Worm (Caenorhabditis elegans) whole organism, L2 larva: ENCODE data around the gene C01G10.18.

Experiments used
- C34F6.9 ChIP-seq: fragments of 150-350 bp; optimal IDR thresholded peaks from 2 replicates; lab custom pipeline; 2014; ENCODE audit warnings: missing biosample characterization, missing genetic modification characterization
- F13H6.1 ChIP-seq: sonication (generic microtip); optimal IDR thresholded peaks from 2 replicates; lab custom pipeline; 2016; ENCODE audit warnings: missing genetic modification characterization, missing compliant biosample characterization
- R02D3.7 ChIP-seq: fragments of 150-350 bp; optimal IDR thresholded peaks from 2 replicates; lab custom pipeline; 2014; ENCODE audit warnings: missing biosample characterization, missing genetic modification characterization
- Y55F3AM.14 ChIP-seq: fragments of 200-800 bp; sonication (Bioruptor generic); optimal IDR thresholded peaks from 2 replicates; lab custom pipeline; 2018; ENCODE audit warnings: mild to moderate bottlenecking, missing genetic modification characterization, missing compliant biosample characterization
- ZK546.5 ChIP-seq: sonication (generic microtip); optimal IDR thresholded peaks from 2 replicates; lab custom pipeline; 2017; ENCODE audit warnings: missing biosample characterization, missing genetic modification characterization
- alr-1 ChIP-seq: fragments of 150-350 bp; optimal IDR thresholded peaks from 2 replicates; lab custom pipeline; 2014; ENCODE audit warnings: missing biosample characterization, missing genetic modification characterization
- ama-1 ChIP-seq: fragments of 150-350 bp; optimal IDR thresholded peaks from 2 replicates; lab custom pipeline; 2018; ENCODE audit warnings: inconsistent platforms
- blmp-1 ChIP-seq: sonication (generic microtip); optimal IDR thresholded peaks from 2 replicates; lab custom pipeline; 2017; ENCODE audit warnings: missing genetic modification characterization, mild to moderate bottlenecking, missing compliant biosample characterization, antibody characterized with exemption, moderate library complexity; ENCODE audit not compliant: insufficient read depth
- ceh-16 ChIP-seq: fragments of 150-350 bp; optimal IDR thresholded peaks from 2 replicates; lab custom pipeline; 2014; ENCODE audit warnings: missing biosample characterization, missing genetic modification characterization
- ceh-82 ChIP-seq: fragments of 150-350 bp; optimal IDR thresholded peaks from 2 replicates; lab custom pipeline; 2014; ENCODE audit warnings: missing biosample characterization, missing genetic modification characterization
- crh-2 ChIP-seq: sonication (generic microtip); optimal IDR thresholded peaks from 2 replicates; lab custom pipeline; 2017; ENCODE audit warnings: missing biosample characterization, missing genetic modification characterization
- dmd-4 ChIP-seq: sonication (generic microtip); optimal IDR thresholded peaks from 2 replicates; lab custom pipeline; 2017; ENCODE audit warnings: missing biosample characterization, missing genetic modification characterization
- egl-27 ChIP-seq: sonication (generic microtip); optimal IDR thresholded peaks from 3 replicates; lab custom pipeline; 2017; ENCODE audit warnings: missing biosample characterization, missing genetic modification reagents, missing genetic modification characterization
- elt-1 ChIP-seq: fragments of 150-350 bp; optimal IDR thresholded peaks from 2 replicates; lab custom pipeline; 2014; ENCODE audit warnings: missing biosample characterization, missing genetic modification characterization
- fos-1 ChIP-seq: fragments of 150-350 bp; optimal IDR thresholded peaks from 2 replicates; lab custom pipeline; 2014; ENCODE audit warnings: missing biosample characterization, missing genetic modification characterization
- lin-11 ChIP-seq: fragments of 150-350 bp; sonication (generic microtip); optimal IDR thresholded peaks from 2 replicates; lab custom pipeline; 2014; ENCODE audit warnings: missing biosample characterization, missing genetic modification characterization, inconsistent platforms, mixed read lengths
- lin-13 ChIP-seq: fragments of 150-350 bp; optimal IDR thresholded peaks from 2 replicates; lab custom pipeline; 2014; ENCODE audit warnings: missing biosample characterization, missing genetic modification reagents, missing genetic modification characterization
- lin-39 ChIP-seq: fragments of 150-350 bp; optimal IDR thresholded peaks from 2 replicates; lab custom pipeline; 2014; ENCODE audit warnings: missing biosample characterization, missing genetic modification reagents, missing genetic modification characterization
- mab-5 ChIP-seq: fragments of 150-350 bp; optimal IDR thresholded peaks from 2 replicates; lab custom pipeline; 2014; ENCODE audit warnings: missing biosample characterization, missing genetic modification characterization
- mdl-1 ChIP-seq, 2 experiments: fragments of 150-350 bp in 1 of 2; sonication (generic microtip) in 1 of 2; optimal IDR thresholded peaks; 2 replicates each; lab custom pipeline; 2017; ENCODE audit warnings: missing biosample characterization in 2 of 2, missing genetic modification characterization in 2 of 2
- nhr-10 ChIP-seq: sonication (generic microtip); optimal IDR thresholded peaks from 2 replicates; lab custom pipeline; 2017; ENCODE audit warnings: missing biosample characterization, missing genetic modification characterization
- nhr-11 ChIP-seq: fragments of 150-350 bp; optimal IDR thresholded peaks from 2 replicates; lab custom pipeline; 2014; ENCODE audit warnings: missing biosample characterization, missing genetic modification characterization
- nhr-12 ChIP-seq: fragments of 150-350 bp; optimal IDR thresholded peaks from 2 replicates; lab custom pipeline; 2014; ENCODE audit warnings: missing biosample characterization, missing genetic modification characterization
- nhr-129 ChIP-seq: fragments of 150-350 bp; optimal IDR thresholded peaks from 2 replicates; lab custom pipeline; 2014; ENCODE audit warnings: missing biosample characterization, missing genetic modification characterization
- nhr-21 ChIP-seq: fragments of 150-350 bp; optimal IDR thresholded peaks from 2 replicates; lab custom pipeline; 2014; ENCODE audit warnings: missing biosample characterization, missing genetic modification characterization
- nhr-23 ChIP-seq: fragments of 150-350 bp; optimal IDR thresholded peaks from 2 replicates; lab custom pipeline; 2014; ENCODE audit warnings: missing biosample characterization, missing genetic modification reagents, missing genetic modification characterization
- nhr-237 ChIP-seq: fragments of 150-350 bp; optimal IDR thresholded peaks from 2 replicates; lab custom pipeline; 2014; ENCODE audit warnings: missing biosample characterization, missing genetic modification characterization
- nhr-25 ChIP-seq: fragments of 150-350 bp; sonication (generic microtip); optimal IDR thresholded peaks from 3 replicates; lab custom pipeline; 2014; ENCODE audit warnings: missing biosample characterization, missing genetic modification characterization
- nhr-6 ChIP-seq: fragments of 150-350 bp; optimal IDR thresholded peaks from 2 replicates; lab custom pipeline; 2014; ENCODE audit warnings: missing biosample characterization, missing genetic modification characterization
- nhr-77 ChIP-seq: fragments of 150-350 bp; optimal IDR thresholded peaks from 2 replicates; lab custom pipeline; 2014; ENCODE audit warnings: missing biosample characterization, missing genetic modification characterization
- peb-1 ChIP-seq: fragments of 150-350 bp; optimal IDR thresholded peaks from 2 replicates; lab custom pipeline; 2014; ENCODE audit warnings: missing biosample characterization, missing genetic modification characterization
- sem-4 ChIP-seq: fragments of 150-350 bp; optimal IDR thresholded peaks from 2 replicates; lab custom pipeline; 2014; ENCODE audit warnings: missing biosample characterization, missing genetic modification reagents, missing genetic modification characterization
- sma-3 ChIP-seq: sonication (generic microtip); optimal IDR thresholded peaks from 2 replicates; lab custom pipeline; 2016; ENCODE audit warnings: missing genetic modification reagents, missing genetic modification characterization, missing compliant biosample characterization
- sma-9 ChIP-seq, 2 experiments: fragments of 150-350 bp in 1 of 2; sonication (generic microtip) in 1 of 2; optimal IDR thresholded peaks; 2 replicates each; lab custom pipeline; 2014 to 2016; ENCODE audit warnings: missing genetic modification characterization in 2 of 2, mild to moderate bottlenecking in 1 of 2, missing biosample characterization in 1 of 2, missing compliant biosample characterization in 1 of 2, missing genetic modification reagents in 1 of 2, moderate library complexity in 1 of 2
- snpc-4 ChIP-seq: fragments of 150-350 bp; optimal IDR thresholded peaks from 2 replicates; lab custom pipeline; 2014; ENCODE audit warnings: missing biosample characterization, missing genetic modification characterization
- unc-39 ChIP-seq: fragments of 150-350 bp; optimal IDR thresholded peaks from 2 replicates; lab custom pipeline; 2014; ENCODE audit warnings: missing biosample characterization, missing genetic modification characterization
- unc-55 ChIP-seq: fragments of 150-350 bp; sonication (generic microtip); optimal IDR thresholded peaks from 3 replicates; lab custom pipeline; 2014; ENCODE audit warnings: missing biosample characterization, missing genetic modification reagents, missing genetic modification characterization
- unc-62 ChIP-seq: fragments of 150-350 bp; optimal IDR thresholded peaks from 2 replicates; lab custom pipeline; 2014; ENCODE audit warnings: missing biosample characterization, missing genetic modification reagents, missing genetic modification characterization
- zag-1 ChIP-seq: fragments of 150-350 bp; optimal IDR thresholded peaks from 2 replicates; lab custom pipeline; 2014; ENCODE audit warnings: missing biosample characterization, missing genetic modification characterization
- ztf-1 ChIP-seq: fragments of 200-800 bp; sonication (Bioruptor generic); conservative IDR thresholded peaks from 2 replicates; pipeline ENCODE4 v1.3.6; 2022; ENCODE audit warnings: missing genetic modification characterization, missing compliant biosample characterization
- ztf-11 ChIP-seq: sonication (generic microtip); optimal IDR thresholded peaks from 2 replicates; lab custom pipeline; 2017; ENCODE audit warnings: missing biosample characterization, missing genetic modification characterization
- ztf-4 ChIP-seq: fragments of 150-350 bp; optimal IDR thresholded peaks from 2 replicates; lab custom pipeline; 2014; ENCODE audit warnings: missing biosample characterization, missing genetic modification characterization

C01G10.18 gene

DNA sequence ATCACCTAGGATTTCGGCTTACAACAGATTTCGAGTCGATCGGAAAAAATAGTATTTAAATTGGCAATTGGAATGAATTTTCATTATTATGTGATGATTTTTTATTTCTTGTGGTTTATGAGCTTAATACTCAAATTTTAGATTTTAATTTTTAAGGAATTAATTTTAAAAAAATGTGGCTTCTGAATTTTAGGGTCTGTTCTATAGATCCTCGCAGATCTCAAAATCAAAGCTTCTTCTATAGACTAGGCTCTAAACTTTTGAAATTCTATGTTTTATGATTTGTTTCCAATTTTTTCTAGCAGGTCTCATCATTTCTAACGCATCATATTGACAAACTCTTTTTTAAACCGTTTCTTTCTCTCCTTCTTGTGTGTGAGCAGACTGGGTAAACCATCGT lies 4.2 kb upstream of the C01G10.18 start, which contains the start of gene txt-12:
Gene txt-12 (plus strand): TSS at position 301 of the 400 bp plus-strand sequence.
- TF ChIP-seq unc-39 (no peak), zag-1 (tag; lab: Kevin White, UChicago) (no peak), unc-55 (GFP tag; lab: Kevin White, UChicago) (no peak), blmp-1 (tag; lab: Kevin White, UChicago) (no peak), ztf-4 (no peak), nhr-23 (tag; lab: Kevin White, UChicago) (no peak), ZK546.5 (no peak)

DNA sequence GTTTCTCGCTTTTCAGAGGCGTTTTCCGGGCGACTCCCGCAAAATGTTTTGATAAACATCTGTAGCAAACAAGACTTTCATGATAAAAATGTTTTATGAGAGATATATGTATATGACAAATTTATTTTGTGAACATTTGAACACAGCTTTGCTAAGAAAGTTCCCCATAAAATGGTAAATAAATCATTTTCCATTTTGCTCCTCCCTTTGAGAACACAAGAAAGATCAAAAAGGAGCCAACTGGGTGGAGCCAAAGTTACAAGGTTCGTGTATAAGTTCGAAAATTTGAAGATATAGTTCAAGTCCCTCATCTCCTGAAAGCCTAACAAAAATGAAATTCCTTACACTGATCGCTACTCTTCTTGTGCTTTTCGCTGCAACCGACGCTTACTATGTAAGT lies 1.9 kb upstream of the C01G10.18 start, which contains the start of gene C01G10.17:
Gene C01G10.17 (plus strand): TSS at position 301 of the 400 bp plus-strand sequence.
- TF ChIP-seq sma-9 (GFP tag; optimal IDR thresholded peaks at IDR 0.05; lab: Kevin White, UChicago): no peak
- no peak for TF ChIP-seq sma-9 (tag; optimal IDR thresholded peaks at IDR 0.05; lab: Kevin White, UChicago)
- TF ChIP-seq zag-1 (tag; lab: Kevin White, UChicago): no peak
- TF ChIP-seq peb-1 (tag; lab: Kevin White, UChicago): no peak
- no peak for TF ChIP-seq ama-1 (lab: Kevin White, UChicago)
- no peak for TF ChIP-seq ztf-11 (tag; lab: Kevin White, UChicago)
- TF ChIP-seq ceh-82 (tag; lab: Kevin White, UChicago): no peak
- TF ChIP-seq nhr-12: no peak

DNA sequence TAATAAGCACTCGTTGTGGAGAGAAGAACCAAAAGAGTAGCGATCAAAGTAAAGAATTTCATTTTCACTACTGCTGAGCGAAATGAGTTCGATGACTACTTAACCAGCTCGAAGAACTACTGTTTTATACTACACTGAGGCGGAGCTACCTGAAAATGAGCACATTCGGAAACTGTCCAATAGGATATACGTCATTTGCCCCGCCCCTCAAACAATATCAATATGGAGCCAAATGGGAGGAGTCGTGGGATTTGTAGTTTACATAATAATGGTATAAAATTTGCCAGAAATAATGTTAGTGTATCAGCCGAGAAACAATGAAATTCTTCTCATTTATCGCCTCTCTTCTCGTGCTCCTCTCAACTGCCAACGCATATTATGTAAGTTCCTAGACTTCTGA lies 925 bp upstream of the C01G10.18 start, which contains the start of the genes C01G10.5 and C01G10.4:
Gene C01G10.5 (minus strand): TSS at position 101 of the 400 bp plus-strand sequence.
Gene C01G10.4 (plus strand): TSS at position 303 of the 400 bp plus-strand sequence.
- no peak for TF ChIP-seq lin-39 (tag; lab: Kevin White, UChicago)
- no peak for TF ChIP-seq ztf-1

DNA sequence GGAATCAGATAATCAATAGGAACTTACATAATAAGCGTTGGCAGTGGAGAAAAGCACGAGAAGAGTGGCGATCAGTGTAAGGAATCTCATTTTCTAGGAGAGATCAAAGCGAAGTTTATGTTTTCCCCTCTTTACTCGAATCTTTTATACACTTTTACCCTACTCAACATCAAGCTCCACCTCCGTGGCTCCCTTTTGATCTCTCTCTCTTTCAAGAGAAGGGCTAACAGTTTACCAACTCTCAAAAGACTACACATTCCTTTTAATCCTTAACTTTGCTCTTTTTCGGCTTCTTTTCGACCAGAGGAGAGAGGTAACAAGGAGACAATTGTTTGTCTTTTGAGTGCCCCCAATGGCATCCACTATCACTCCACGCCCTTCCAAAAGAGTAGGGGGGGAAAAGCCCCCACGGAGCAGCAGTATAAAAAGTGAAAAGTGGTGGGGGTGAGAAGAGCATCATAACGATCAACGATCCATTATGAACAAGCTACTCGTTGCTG lies 1.3 kb downstream of the C01G10.18 start, which contains the start of the genes C01G10.15 and C01G10.6:
Gene C01G10.15 (minus strand): TSS at position 101 of the 500 bp plus-strand sequence.
Gene C01G10.6 (plus strand): TSS at position 450 of the 500 bp plus-strand sequence.
- TF ChIP-seq dmd-4 (no peak), sma-9 (GFP tag; optimal IDR thresholded peaks at IDR 0.05; lab: Kevin White, UChicago) (peak; percentile 0), sma-9 (tag; optimal IDR thresholded peaks at IDR 0.05; lab: Kevin White, UChicago) (no peak)
- TF ChIP-seq, all 48 proteins: peak for 1

DNA sequence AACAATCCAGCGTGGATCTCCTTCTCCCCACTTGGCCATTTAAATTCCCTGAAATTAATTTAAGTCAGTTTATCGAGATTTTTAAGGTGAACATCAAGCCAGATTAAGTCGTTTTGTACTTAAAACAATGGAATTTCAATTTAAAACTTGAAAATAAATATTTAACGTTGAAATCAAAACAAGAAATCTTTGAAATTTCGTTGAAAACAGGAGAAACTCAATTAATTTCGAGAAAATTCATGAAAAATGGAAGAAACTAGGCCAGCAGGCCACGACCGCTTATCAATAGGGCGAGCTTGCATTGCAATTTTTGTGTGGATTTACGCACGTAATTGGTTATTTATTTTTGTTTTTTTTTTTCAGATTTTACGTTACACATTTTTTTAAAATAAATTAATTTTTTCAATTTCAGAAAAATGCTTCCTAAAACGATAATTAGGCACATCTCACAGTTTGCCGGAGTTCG lies 3.1 kb downstream of the C01G10.18 start, which contains the start of the genes ahsa-1 and C01G10.7:
Gene ahsa-1 (minus strand): TSS at position 51 of the 466 bp plus-strand sequence.
Gene C01G10.7 (plus strand): TSS at position 413 of the 466 bp plus-strand sequence.
- TF ChIP-seq peb-1 (tag; lab: Kevin White, UChicago): no peak
- TF ChIP-seq nhr-237: peak; percentile 23
- TF ChIP-seq C34F6.9 (tag; lab: Kevin White, UChicago): peak; percentile 98
- TF ChIP-seq snpc-4: peak; percentile 81
- no peak for TF ChIP-seq nhr-25 (tag; lab: Kevin White, UChicago)
- no peak for TF ChIP-seq ztf-1
- TF ChIP-seq nhr-21 (tag; lab: Kevin White, UChicago): no peak
- no peak for TF ChIP-seq nhr-10
- peak; percentile 78 for TF ChIP-seq nhr-129 (tag; lab: Kevin White, UChicago)
- peak; percentile 47 for TF ChIP-seq lin-11 (tag; lab: Kevin White, UChicago)
- TF ChIP-seq alr-1 (tag; lab: Kevin White, UChicago): no peak
- no peak for TF ChIP-seq lin-39 (tag; lab: Kevin White, UChicago)
- TF ChIP-seq elt-1 (tag; lab: Kevin White, UChicago): no peak
- peak; percentile 42 for TF ChIP-seq ZK546.5
- TF ChIP-seq crh-2: peak; percentile 94
- TF ChIP-seq mab-5 (tag; lab: Kevin White, UChicago): peak; percentile 80
- TF ChIP-seq ceh-16 (tag; lab: Kevin White, UChicago): peak; percentile 36
- TF ChIP-seq unc-62 (GFP tag; lab: Kevin White, UChicago): no peak
- TF ChIP-seq mdl-1 (tag; optimal IDR thresholded peaks at IDR 0.05; lab: Kevin White, UChicago): peak in 1 of 2 experiments; percentile 6
- TF ChIP-seq sem-4: peak; percentile 76
- TF ChIP-seq ztf-4: peak; percentile 79
- peak; percentile 98 for TF ChIP-seq unc-55 (GFP tag; lab: Kevin White, UChicago)
- peak; percentile 95 for TF ChIP-seq sma-3 (GFP tag; lab: Kevin White, UChicago)
- TF ChIP-seq lin-13 (GFP tag; lab: Kevin White, UChicago): peak; percentile 86
- no peak for TF ChIP-seq Y55F3AM.14
- TF ChIP-seq nhr-11: no peak
- no peak for TF ChIP-seq ztf-11 (tag; lab: Kevin White, UChicago)
- TF ChIP-seq nhr-77: peak; percentile 78
- no peak for TF ChIP-seq dmd-4
- peak; percentile 52 for TF ChIP-seq egl-27
- TF ChIP-seq fos-1: peak; percentile 80
- TF ChIP-seq F13H6.1: peak; percentile 86
- no peak for TF ChIP-seq ama-1 (lab: Kevin White, UChicago)
- peak; percentile 15 for TF ChIP-seq ceh-82 (tag; lab: Kevin White, UChicago)
- TF ChIP-seq unc-39: no peak
- peak; percentile 88 for TF ChIP-seq R02D3.7 (tag; lab: Kevin White, UChicago)
- peak; percentile 30 for TF ChIP-seq zag-1 (tag; lab: Kevin White, UChicago)
- no peak for TF ChIP-seq nhr-6 (tag; lab: Kevin White, UChicago)
- peak; percentile 64 for TF ChIP-seq blmp-1 (tag; lab: Kevin White, UChicago)
